Worm (Caenorhabditis elegans): ENCODE measurements around the gene srm-6.

DNA sequence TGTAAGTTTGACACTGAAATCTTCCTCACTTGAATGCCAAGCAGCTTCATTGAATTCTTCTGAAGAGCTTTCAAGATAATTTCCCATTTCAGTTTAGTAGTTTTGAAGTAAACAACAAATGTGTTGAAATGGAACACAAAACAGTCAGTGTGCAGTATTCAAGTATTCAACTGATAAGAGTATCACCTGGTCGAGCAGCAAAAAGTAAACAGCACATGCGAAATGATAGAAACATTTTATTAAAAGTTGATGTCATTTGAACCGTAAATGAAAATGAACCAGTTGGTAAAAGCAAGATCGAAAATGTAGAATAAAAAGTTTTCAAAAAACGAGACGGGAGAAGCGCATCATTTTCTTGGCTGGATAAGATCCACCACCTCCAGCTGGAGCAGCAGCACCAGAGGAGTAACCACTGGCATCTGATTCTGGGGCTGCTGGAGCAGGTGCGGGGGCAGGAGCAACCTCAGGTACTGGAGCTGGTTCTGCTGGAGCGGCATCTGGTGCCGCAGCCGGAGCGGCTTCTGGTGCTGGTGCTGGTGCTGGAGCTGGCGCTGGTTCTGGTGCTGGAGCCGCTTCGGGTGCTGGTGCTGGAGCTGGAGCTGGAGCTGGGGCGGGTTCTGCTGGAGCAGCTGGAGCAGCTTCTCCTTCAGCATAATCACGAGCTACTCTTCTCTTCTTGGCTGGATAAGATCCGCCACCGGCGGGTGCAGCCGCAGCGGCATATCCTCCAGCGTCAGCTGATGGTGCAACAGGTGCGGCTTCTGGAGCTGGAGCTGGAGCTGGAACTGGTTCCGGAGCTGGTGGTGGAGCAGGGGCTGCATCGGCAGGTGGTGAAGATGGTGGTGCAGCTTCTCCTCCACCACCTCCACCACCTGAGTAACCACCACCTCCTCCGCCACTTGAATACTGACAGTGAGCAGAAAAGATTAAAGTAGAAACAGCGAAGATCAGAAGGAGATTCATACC is 12.0 kb upstream of the srm-6 start, which contains the start of the genes F47B8.4 and F47B8.18:
- TF ChIP-seq ama-1 (optimal IDR thresholded peaks at IDR 0.05) (no peak), zip-5 (tag; optimal IDR thresholded peaks at IDR 0.05) (no peak), eyg-1 (tag; optimal IDR thresholded peaks at IDR 0.05) (no peak)
